Fruit fly (Drosophila melanogaster) whole organism, embryonic: ENCODE results near the gene CG17855.

Source experiments
- Atf3 ChIP-seq: fragments of 200-800 bp; sonication (Bioruptor generic); optimal IDR thresholded peaks from 3 replicates; lab custom pipeline; 2016; ENCODE audit warnings: missing biosample characterization, missing genetic modification characterization
- Bdp1 ChIP-seq: fragments of 200-800 bp; sonication (Bioruptor generic); optimal IDR thresholded peaks from 3 replicates; lab custom pipeline; 2016; ENCODE audit warnings: missing biosample characterization, missing genetic modification characterization
- CG10543 ChIP-seq: fragments of 200-800 bp; sonication (Bioruptor generic); optimal IDR thresholded peaks from 3 replicates; lab custom pipeline; 2017; ENCODE audit warnings: missing biosample characterization, mild to moderate bottlenecking, missing genetic modification characterization, moderate library complexity
- CG10654 ChIP-seq: fragments of 200-800 bp; sonication (Bioruptor generic); optimal IDR thresholded peaks from 2 replicates; lab custom pipeline; 2016; ENCODE audit warnings: missing biosample characterization, missing genetic modification characterization
- CG10959 ChIP-seq: fragments of 200-800 bp; sonication (Bioruptor generic); IDR thresholded peaks from 2 replicates; pipeline ENCODE4 v1.3.6; 2022; ENCODE audit warnings: missing biosample characterization, missing genetic modification characterization
- CG14965 ChIP-seq: fragments of 200-800 bp; sonication (Bioruptor generic); optimal IDR thresholded peaks from 2 replicates; lab custom pipeline; 2016; ENCODE audit warnings: missing biosample characterization, missing genetic modification characterization, borderline replicate concordance
- CG15073 ChIP-seq: fragments of 200-800 bp; sonication (Bioruptor generic); optimal IDR thresholded peaks from 2 replicates; lab custom pipeline; 2016; ENCODE audit warnings: missing biosample characterization, missing genetic modification characterization
- CG16813 ChIP-seq: fragments of 200-800 bp; sonication (Bioruptor generic); IDR thresholded peaks from 3 replicates; pipeline ENCODE4 v1.3.6; 2022; ENCODE audit warnings: missing biosample characterization, missing genetic modification characterization; ENCODE audit not compliant: partially characterized antibody
- CG16863 ChIP-seq: fragments of 200-800 bp; sonication (Bioruptor generic); optimal IDR thresholded peaks from 3 replicates; lab custom pipeline; 2016; ENCODE audit warnings: missing biosample characterization, missing genetic modification characterization
- CG31224 ChIP-seq: fragments of 200-800 bp; sonication (Bioruptor generic); IDR thresholded peaks from 2 replicates; pipeline ENCODE4 v1.3.6; 2022; ENCODE audit warnings: missing biosample characterization, missing genetic modification characterization
- CG32532 ChIP-seq: fragments of 200-800 bp; sonication (Bioruptor generic); IDR thresholded peaks from 2 replicates; pipeline ENCODE4 v1.3.6; 2022; ENCODE audit warnings: missing biosample characterization, missing genetic modification characterization
- CG3995 ChIP-seq: fragments of 200-800 bp; sonication (Bioruptor generic); optimal IDR thresholded peaks from 3 replicates; lab custom pipeline; 2016; ENCODE audit warnings: missing biosample characterization, missing genetic modification characterization
- CG6254 ChIP-seq: fragments of 200-800 bp; sonication (Bioruptor generic); optimal IDR thresholded peaks from 3 replicates; lab custom pipeline; 2017; ENCODE audit warnings: mild to moderate bottlenecking, missing biosample characterization, missing genetic modification reagents, missing genetic modification characterization
- CG6654 ChIP-seq: fragments of 200-800 bp; sonication (Bioruptor generic); optimal IDR thresholded peaks from 2 replicates; lab custom pipeline; 2017; ENCODE audit warnings: missing biosample characterization, mild to moderate bottlenecking, missing genetic modification characterization
- CG9817 ChIP-seq: fragments of 200-800 bp; sonication (Bioruptor generic); optimal IDR thresholded peaks from 2 replicates; lab custom pipeline; 2018; ENCODE audit warnings: missing biosample characterization, mild to moderate bottlenecking, missing genetic modification characterization, moderate library complexity
- CoRest ChIP-seq: fragments of 200-800 bp; sonication (Bioruptor generic); optimal IDR thresholded peaks from 3 replicates; lab custom pipeline; 2018; ENCODE audit warnings: missing biosample characterization, mild to moderate bottlenecking, missing genetic modification characterization, moderate library complexity
- HLH54F ChIP-seq: fragments of 200-800 bp; sonication (Bioruptor generic); optimal IDR thresholded peaks from 3 replicates; lab custom pipeline; 2016; ENCODE audit warnings: missing biosample characterization, missing genetic modification characterization
- Hey ChIP-seq: fragments of 200-800 bp; sonication (Bioruptor generic); optimal IDR thresholded peaks from 3 replicates; lab custom pipeline; 2018; ENCODE audit warnings: missing biosample characterization, mild to moderate bottlenecking, missing genetic modification characterization
- Kr ChIP-seq: fragments of 200-800 bp; sonication (Bioruptor generic); optimal IDR thresholded peaks from 2 replicates; lab custom pipeline; 2017; ENCODE audit warnings: missing biosample characterization, mild to moderate bottlenecking, missing genetic modification characterization
- Mes4 ChIP-seq: fragments of 200-800 bp; sonication (Bioruptor generic); optimal IDR thresholded peaks from 2 replicates; lab custom pipeline; 2016; ENCODE audit warnings: missing biosample characterization, missing genetic modification characterization
- Opbp ChIP-seq: fragments of 200-800 bp; sonication (Bioruptor generic); IDR thresholded peaks from 3 replicates; pipeline ENCODE4 v1.3.6; 2022; ENCODE audit warnings: missing biosample characterization, missing genetic modification characterization; ENCODE audit not compliant: partially characterized antibody
- Poxn ChIP-seq: fragments of 200-800 bp; sonication (Bioruptor generic); IDR thresholded peaks from 2 replicates; pipeline ENCODE4 v1.3.6; 2022; ENCODE audit warnings: missing biosample characterization, missing genetic modification characterization
- Rx ChIP-seq: fragments of 200-800 bp; sonication (Bioruptor generic); IDR thresholded peaks from 2 replicates; pipeline ENCODE4 v1.3.6; 2022; ENCODE audit warnings: missing biosample characterization, missing genetic modification characterization
- Taf1 ChIP-seq: fragments of 200-800 bp; sonication (Bioruptor generic); IDR thresholded peaks from 2 replicates; pipeline ENCODE4 v1.3.6; 2022; ENCODE audit warnings: missing biosample characterization, missing genetic modification characterization
- ab ChIP-seq: fragments of 200-800 bp; sonication (Bioruptor generic); optimal IDR thresholded peaks from 2 replicates; lab custom pipeline; 2016; ENCODE audit warnings: missing biosample characterization, missing genetic modification characterization
- abd-A ChIP-seq: fragments of 200-800 bp; sonication (Bioruptor generic); optimal IDR thresholded peaks from 3 replicates; lab custom pipeline; 2019; ENCODE audit warnings: missing biosample characterization, mild to moderate bottlenecking, missing genetic modification characterization, moderate library complexity
- ase ChIP-seq: fragments of 200-800 bp; sonication (Bioruptor generic); IDR thresholded peaks from 3 replicates; pipeline ENCODE4 v1.3.6; 2022; ENCODE audit warnings: missing biosample characterization, missing genetic modification characterization
- ato ChIP-seq: fragments of 200-800 bp; sonication (Bioruptor generic); IDR thresholded peaks from 2 replicates; pipeline ENCODE4 v1.3.6; 2022; ENCODE audit warnings: missing biosample characterization, missing genetic modification characterization; ENCODE audit not compliant: partially characterized antibody
- az2 ChIP-seq: fragments of 200-800 bp; sonication (Bioruptor generic); optimal IDR thresholded peaks from 3 replicates; lab custom pipeline; 2016; ENCODE audit warnings: missing biosample characterization, missing genetic modification characterization
- caup ChIP-seq: fragments of 200-800 bp; sonication (Bioruptor generic); optimal IDR thresholded peaks from 3 replicates; lab custom pipeline; 2017; ENCODE audit warnings: missing biosample characterization, mild to moderate bottlenecking, missing genetic modification characterization, moderate library complexity; ENCODE audit not compliant: severe bottlenecking
- cg ChIP-seq: fragments of 200-800 bp; sonication (Bioruptor generic); optimal IDR thresholded peaks from 3 replicates; lab custom pipeline; 2019; ENCODE audit warnings: missing biosample characterization, mild to moderate bottlenecking, missing genetic modification characterization, moderate library complexity
- chn ChIP-seq: fragments of 200-800 bp; sonication (Bioruptor generic); optimal IDR thresholded peaks from 2 replicates; lab custom pipeline; 2016; ENCODE audit warnings: missing biosample characterization, missing genetic modification characterization
- ci ChIP-seq: fragments of 200-800 bp; sonication (Bioruptor generic); IDR thresholded peaks from 3 replicates; pipeline ENCODE4 v1.3.6; 2022; ENCODE audit warnings: missing biosample characterization, missing genetic modification characterization
- crc ChIP-seq: fragments of 200-800 bp; sonication (Bioruptor generic); optimal IDR thresholded peaks from 2 replicates; lab custom pipeline; 2016; ENCODE audit warnings: missing biosample characterization, missing genetic modification characterization
- fd102C ChIP-seq: fragments of 200-800 bp; sonication (Bioruptor generic); optimal IDR thresholded peaks from 2 replicates; lab custom pipeline; 2018; ENCODE audit warnings: missing biosample characterization, mild to moderate bottlenecking, missing genetic modification characterization, moderate library complexity
- fd96Cb ChIP-seq: fragments of 200-800 bp; sonication (Bioruptor generic); optimal IDR thresholded peaks from 2 replicates; lab custom pipeline; 2018; ENCODE audit warnings: missing biosample characterization, mild to moderate bottlenecking, missing genetic modification characterization, moderate library complexity
- grau ChIP-seq: fragments of 200-800 bp; optimal IDR thresholded peaks from 3 replicates; lab custom pipeline; 2019; ENCODE audit warnings: missing biosample characterization, mild to moderate bottlenecking, missing genetic modification characterization, moderate library complexity
- gt ChIP-seq: fragments of 200-800 bp; sonication (Bioruptor generic); IDR thresholded peaks from 2 replicates; pipeline ENCODE4 v1.3.6; 2022; ENCODE audit warnings: missing biosample characterization, missing genetic modification characterization
- hb ChIP-seq: fragments of 200-800 bp; sonication (Bioruptor generic); IDR thresholded peaks from 3 replicates; pipeline ENCODE4 v1.3.6; 2022; ENCODE audit warnings: missing biosample characterization, missing genetic modification characterization; ENCODE audit not compliant: partially characterized antibody
- nom ChIP-seq: fragments of 200-800 bp; sonication (Bioruptor generic); optimal IDR thresholded peaks from 2 replicates; lab custom pipeline; 2017; ENCODE audit warnings: missing biosample characterization, missing genetic modification characterization, mild to moderate bottlenecking, moderate library complexity, missing genetic modification reagents
- pzg ChIP-seq: fragments of 200-800 bp; sonication (Bioruptor generic); optimal IDR thresholded peaks from 3 replicates; lab custom pipeline; 2018; ENCODE audit warnings: missing biosample characterization, mild to moderate bottlenecking, missing genetic modification characterization, moderate library complexity
- ro ChIP-seq: fragments of 200-800 bp; sonication (Bioruptor generic); IDR thresholded peaks from 2 replicates; pipeline ENCODE4 v1.3.6; 2022; ENCODE audit warnings: missing biosample characterization, missing genetic modification characterization
- sd ChIP-seq: fragments of 200-800 bp; sonication (Bioruptor generic); optimal IDR thresholded peaks from 3 replicates; lab custom pipeline; 2018; ENCODE audit warnings: missing biosample characterization, mild to moderate bottlenecking, missing genetic modification characterization, moderate library complexity
- sens-2 ChIP-seq: fragments of 200-800 bp; sonication (Bioruptor generic); IDR thresholded peaks from 2 replicates; pipeline ENCODE4 v1.3.6; 2022; ENCODE audit warnings: missing biosample characterization, missing genetic modification characterization
- shn ChIP-seq: fragments of 200-800 bp; sonication (Bioruptor generic); optimal IDR thresholded peaks from 3 replicates; lab custom pipeline; 2016; ENCODE audit warnings: missing biosample characterization, missing genetic modification characterization
- sim ChIP-seq: fragments of 200-800 bp; sonication (Bioruptor generic); IDR thresholded peaks from 2 replicates; pipeline ENCODE4 v1.3.6; 2022; ENCODE audit warnings: missing biosample characterization, missing genetic modification characterization
- sr ChIP-seq: fragments of 200-800 bp; sonication (Bioruptor generic); IDR thresholded peaks from 3 replicates; pipeline ENCODE4 v1.3.6; 2022; ENCODE audit warnings: missing biosample characterization, missing genetic modification characterization
- tna ChIP-seq: fragments of 200-800 bp; sonication (Bioruptor generic); IDR thresholded peaks from 2 replicates; pipeline ENCODE4 v1.3.6; 2022; ENCODE audit warnings: missing biosample characterization, missing genetic modification characterization; ENCODE audit not compliant: partially characterized antibody
- twi ChIP-seq: fragments of 200-800 bp; optimal IDR thresholded peaks from 2 replicates; lab custom pipeline; 2019; ENCODE audit warnings: missing biosample characterization, mild to moderate bottlenecking, missing genetic modification characterization, moderate library complexity
- unpg ChIP-seq: fragments of 200-800 bp; sonication (Bioruptor generic); optimal IDR thresholded peaks from 3 replicates; lab custom pipeline; 2018; ENCODE audit warnings: missing biosample characterization, mild to moderate bottlenecking, missing genetic modification characterization, moderate library complexity

The CG17855 gene

DNA sequence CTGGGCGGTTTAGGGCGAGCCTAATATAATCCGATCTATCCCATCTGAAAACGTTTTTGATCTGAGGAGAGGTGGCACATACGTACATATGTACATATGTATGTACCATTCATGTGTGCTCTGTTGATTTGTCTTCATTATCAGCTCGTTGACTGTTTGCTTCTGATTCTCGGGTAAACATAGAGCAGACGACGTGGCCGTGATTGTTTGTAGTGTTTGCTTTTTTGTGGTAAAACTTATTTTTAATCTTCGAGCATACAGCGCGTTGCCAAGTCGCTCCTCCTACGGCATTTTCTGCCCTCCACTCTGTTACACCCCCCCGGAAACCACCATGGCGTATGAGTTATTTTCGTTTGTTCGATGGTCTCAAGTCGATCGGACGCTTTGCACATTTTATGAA lies 14.6 kb upstream of the CG17855 start (continued):
- TF ChIP-seq shn (GFP tag; lab: Kevin White, UChicago) (peak; percentile 69), sr (GFP tag; lab: Robert Waterston, UW) (peak; percentile 94), CG31224 (peak; percentile 89), ase (0 out of 3 replicates have a peak, but pooled peaks have one; percentile 15), abd-A (peak; percentile 64), grau (peak; percentile 69), tna (GFP tag; lab: Robert Waterston, UW) (no peak), Rx (0 out of 2 replicates have a peak, but pooled peaks have one; percentile 44), ato (GFP tag; lab: Robert Waterston, UW) (no peak), CG10654 (GFP tag; lab: Kevin White, UChicago) (peak; percentile 79), sd (peak; percentile 89), ci (peak; percentile 93), CG6654 (GFP tag; lab: Kevin White, UChicago) (peak; percentile 20), CG32532 (GFP tag; lab: Robert Waterston, UW) (peak; percentile 44; the same call in 1 of the 2 replicates), twi (tag; lab: Kevin White, UChicago) (peak; percentile 81), Bdp1 (peak; percentile 85), Taf1 (0 out of 2 replicates have a peak, but pooled peaks have one; percentile 31), Hey (tag; lab: Kevin White, UChicago) (peak; percentile 91), cg (GFP tag; lab: Kevin White, UChicago) (peak; percentile 10), CG6254 (peak; percentile 91), CG3995 (peak; percentile 25), pzg (GFP tag; lab: Kevin White, UChicago) (peak; percentile 9), sim (GFP tag; lab: Robert Waterston, UW) (peak; percentile 84), CG10543 (GFP tag; lab: Kevin White, UChicago) (peak; percentile 98), ab (GFP tag; lab: Kevin White, UChicago) (no peak), gt (GFP tag; lab: Robert Waterston, UW) (peak; percentile 58; the same call in 1 of the 2 replicates), unpg (GFP tag; lab: Kevin White, UChicago) (peak; percentile 85), CG10959 (GFP tag; lab: Robert Waterston, UW) (0 out of 2 replicates have a peak, but pooled peaks have one; percentile 42), Kr (GFP tag; lab: Kevin White, UChicago) (peak; percentile 82), fd102C (GFP tag; lab: Kevin White, UChicago) (peak; percentile 77), chn (GFP tag; lab: Kevin White, UChicago) (peak; percentile 55), Opbp (GFP tag; lab: Robert Waterston, UW) (no peak), CG16813 (GFP tag; lab: Robert Waterston, UW) (no peak), fd96Cb (tag; lab: Kevin White, UChicago) (peak; percentile 44), az2 (peak; percentile 62), Mes4 (GFP tag; lab: Kevin White, UChicago) (peak; percentile 90), CoRest (peak; percentile 73), crc (GFP tag; lab: Kevin White, UChicago) (peak; percentile 52), Atf3 (GFP tag; lab: Kevin White, UChicago) (peak; percentile 76), CG16863 (GFP tag; lab: Kevin White, UChicago) (peak; percentile 89), CG15073 (GFP tag; lab: Kevin White, UChicago) (peak; percentile 38), HLH54F (GFP tag; lab: Kevin White, UChicago) (peak; percentile 52), ro (GFP tag; lab: Robert Waterston, UW) (no peak), hb (GFP tag; lab: Robert Waterston, UW) (no peak), nom (GFP tag; lab: Kevin White, UChicago) (peak; percentile 83), Poxn (GFP tag; lab: Robert Waterston, UW) (no peak), caup (peak; percentile 92), CG9817 (tag; lab: Kevin White, UChicago) (peak; percentile 59), CG14965 (GFP tag; lab: Kevin White, UChicago) (peak; percentile 78), sens-2 (GFP tag; lab: Robert Waterston, UW) (no peak; the same call in 1 of the 2 replicates)
